Worm (Caenorhabditis elegans) whole organism, young adult: ENCODE results near the gene R11D1.3.

Experiments used
- B0035.1 ChIP-seq: sonication (generic microtip); optimal IDR thresholded peaks from 2 replicates; lab custom pipeline; 2016; ENCODE audit warnings: missing genetic modification characterization, mild to moderate bottlenecking, missing compliant biosample characterization, missing genotype, missing genetic modification reagents
- B0336.3 ChIP-seq: fragments of 200-800 bp; sonication (Bioruptor generic); IDR thresholded peaks from 2 replicates; pipeline ENCODE4 v1.3.6; 2022; ENCODE audit warnings: missing genetic modification characterization, missing compliant biosample characterization
- F52B5.7 ChIP-seq: sonication (generic microtip); optimal IDR thresholded peaks from 2 replicates; lab custom pipeline; 2016; ENCODE audit warnings: mild to moderate bottlenecking, missing genetic modification characterization, missing compliant biosample characterization
- F55B11.4 ChIP-seq: sonication (generic microtip); optimal IDR thresholded peaks from 2 replicates; lab custom pipeline; 2016; ENCODE audit warnings: missing compliant biosample characterization, missing genetic modification characterization, borderline replicate concordance; ENCODE audit not compliant: insufficient read depth
- F57A8.1 ChIP-seq: fragments of 200-800 bp; sonication (Bioruptor generic); optimal IDR thresholded peaks from 2 replicates; lab custom pipeline; 2018; ENCODE audit warnings: mild to moderate bottlenecking, missing genetic modification characterization, moderate library complexity, missing compliant biosample characterization
- F57C9.4 ChIP-seq: sonication (generic microtip); optimal IDR thresholded peaks from 2 replicates; lab custom pipeline; 2017; ENCODE audit warnings: mild to moderate bottlenecking, missing genetic modification characterization, missing compliant biosample characterization
- K11D2.4 ChIP-seq: fragments of 200-800 bp; sonication (Bioruptor generic); IDR thresholded peaks from 2 replicates; pipeline ENCODE4 v1.3.6; 2022; ENCODE audit warnings: missing genetic modification reagents, missing genetic modification characterization, missing compliant biosample characterization
- K12H6.12 ChIP-seq: fragments of 200-800 bp; sonication (Bioruptor generic); optimal IDR thresholded peaks from 2 replicates; lab custom pipeline; 2018; ENCODE audit warnings: mild to moderate bottlenecking, missing genetic modification characterization, missing compliant biosample characterization
- T07F8.4 ChIP-seq: sonication (generic microtip); optimal IDR thresholded peaks from 2 replicates; lab custom pipeline; 2016; ENCODE audit warnings: mild to moderate bottlenecking, missing genetic modification characterization, moderate library complexity, missing compliant biosample characterization
- Y56A3A.18 ChIP-seq: fragments of 200-800 bp; sonication (Bioruptor generic); IDR thresholded peaks from 2 replicates; pipeline ENCODE4 v1.3.6; 2022; ENCODE audit warnings: missing genetic modification reagents, missing genetic modification characterization, missing compliant biosample characterization
- akir-1 ChIP-seq: fragments of 200-800 bp; sonication (Bioruptor generic); optimal IDR thresholded peaks from 2 replicates; lab custom pipeline; 2018; ENCODE audit warnings: mild to moderate bottlenecking, missing genetic modification characterization, moderate library complexity, missing compliant biosample characterization
- aptf-2 ChIP-seq: fragments of 200-800 bp; sonication (Bioruptor generic); conservative IDR thresholded peaks from 2 replicates; pipeline ENCODE4 v1.3.6; 2022; ENCODE audit warnings: missing genetic modification reagents, missing genetic modification characterization, missing compliant biosample characterization
- aptf-3 ChIP-seq: fragments of 200-800 bp; sonication (Bioruptor generic); IDR thresholded peaks from 2 replicates; pipeline ENCODE4 v1.3.6; 2022; ENCODE audit warnings: missing genetic modification characterization, missing compliant biosample characterization
- attf-5 ChIP-seq: fragments of 200-800 bp; sonication (Bioruptor generic); optimal IDR thresholded peaks from 2 replicates; lab custom pipeline; 2018; ENCODE audit warnings: mild to moderate bottlenecking, missing genetic modification characterization, missing compliant biosample characterization
- ceh-27 ChIP-seq: fragments of 200-800 bp; sonication (Bioruptor generic); optimal IDR thresholded peaks from 2 replicates; lab custom pipeline; 2018; ENCODE audit warnings: mild to moderate bottlenecking, missing genetic modification characterization, moderate library complexity, missing compliant biosample characterization
- chd-7 ChIP-seq: sonication (generic microtip); optimal IDR thresholded peaks from 2 replicates; lab custom pipeline; 2016; ENCODE audit warnings: mild to moderate bottlenecking, missing genetic modification characterization, moderate library complexity, missing compliant biosample characterization
- die-1 ChIP-seq: sonication (generic microtip); optimal IDR thresholded peaks from 2 replicates; lab custom pipeline; 2016; ENCODE audit warnings: missing genotype, mild to moderate bottlenecking, missing genetic modification characterization, missing compliant biosample characterization
- dpff-1 ChIP-seq: sonication (generic microtip); optimal IDR thresholded peaks from 2 replicates; lab custom pipeline; 2017; ENCODE audit warnings: mild to moderate bottlenecking, missing genetic modification characterization, missing compliant biosample characterization
- dpl-1 ChIP-seq: fragments of 150-350 bp; optimal IDR thresholded peaks from 2 replicates; lab custom pipeline; 2014; ENCODE audit warnings: missing biosample characterization, missing genetic modification reagents, missing genetic modification characterization
- egl-18 ChIP-seq: fragments of 200-800 bp; sonication (Bioruptor generic); IDR thresholded peaks from 2 replicates; pipeline ENCODE4 v1.3.6; 2022; ENCODE audit warnings: missing genetic modification reagents, missing genetic modification characterization, missing compliant biosample characterization
- him-1 ChIP-seq: sonication (generic microtip); optimal IDR thresholded peaks from 2 replicates; lab custom pipeline; 2016; ENCODE audit warnings: missing genotype, missing genetic modification reagents, missing genetic modification characterization, missing compliant biosample characterization
- hlh-12 ChIP-seq: sonication (generic microtip); optimal IDR thresholded peaks from 2 replicates; lab custom pipeline; 2016; ENCODE audit warnings: missing genetic modification characterization, missing compliant biosample characterization
- hlh-26 ChIP-seq: fragments of 200-800 bp; sonication (Bioruptor generic); conservative IDR thresholded peaks from 2 replicates; pipeline ENCODE4 v1.3.6; 2022; ENCODE audit warnings: missing genetic modification reagents, missing genetic modification characterization, missing compliant biosample characterization
- hmg-1.2 ChIP-seq: fragments of 200-800 bp; sonication (Bioruptor generic); IDR thresholded peaks from 2 replicates; pipeline ENCODE4 v1.3.6; 2022; ENCODE audit warnings: missing genetic modification reagents, missing genetic modification characterization, missing compliant biosample characterization
- let-526 ChIP-seq: fragments of 200-800 bp; sonication (Bioruptor generic); IDR thresholded peaks from 2 replicates; pipeline ENCODE4 v1.3.6; 2022; ENCODE audit warnings: missing genetic modification reagents, missing genetic modification characterization, missing compliant biosample characterization
- lin-26 ChIP-seq: fragments of 200-800 bp; sonication (Bioruptor generic); IDR thresholded peaks from 2 replicates; pipeline ENCODE4 v1.3.6; 2022; ENCODE audit warnings: missing genetic modification reagents, missing genetic modification characterization, missing compliant biosample characterization
- lin-35 ChIP-seq, 3 experiments: fragments of 150-350 bp in 2 of 3; sonication (generic microtip) in 1 of 3; optimal IDR thresholded peaks; 2 replicates each; lab custom pipeline; 2014 to 2018; ENCODE audit warnings: missing biosample characterization in 3 of 3, missing genetic modification characterization in 3 of 3, missing genetic modification reagents in 3 of 3
- lin-54 ChIP-seq: fragments of 200-800 bp; sonication (Bioruptor generic); optimal IDR thresholded peaks from 2 replicates; lab custom pipeline; 2018; ENCODE audit warnings: mild to moderate bottlenecking, missing genetic modification characterization, missing compliant biosample characterization
- lir-1 ChIP-seq: fragments of 200-800 bp; sonication (Bioruptor generic); conservative IDR thresholded peaks from 2 replicates; pipeline ENCODE4 v1.3.6; 2022; ENCODE audit warnings: missing genetic modification reagents, missing genetic modification characterization, missing compliant biosample characterization
- lsl-1 ChIP-seq: fragments of 200-800 bp; sonication (Bioruptor generic); optimal IDR thresholded peaks from 2 replicates; lab custom pipeline; 2018; ENCODE audit warnings: mild to moderate bottlenecking, missing genetic modification characterization, moderate library complexity, missing compliant biosample characterization
- madf-10 ChIP-seq: sonication (generic microtip); optimal IDR thresholded peaks from 2 replicates; lab custom pipeline; 2016; ENCODE audit warnings: mild to moderate bottlenecking, missing genetic modification characterization, missing compliant biosample characterization
- mes-4 ChIP-seq: sonication (generic microtip); optimal IDR thresholded peaks from 2 replicates; lab custom pipeline; 2016; ENCODE audit warnings: missing genotype, missing genetic modification characterization, missing compliant biosample characterization
- mxl-1 ChIP-seq: sonication (generic microtip); optimal IDR thresholded peaks from 2 replicates; lab custom pipeline; 2016; ENCODE audit warnings: missing genetic modification characterization, missing compliant biosample characterization
- pbrm-1 ChIP-seq: fragments of 200-800 bp; sonication (Bioruptor generic); IDR thresholded peaks from 2 replicates; pipeline ENCODE4 v1.3.6; 2022; ENCODE audit warnings: missing genetic modification reagents, missing genetic modification characterization, missing compliant biosample characterization
- sdz-38 ChIP-seq: sonication (generic microtip); optimal IDR thresholded peaks from 2 replicates; lab custom pipeline; 2016; ENCODE audit warnings: missing genotype, missing genetic modification characterization, missing compliant biosample characterization
- snpc-3.4 ChIP-seq: sonication (generic microtip); optimal IDR thresholded peaks from 2 replicates; lab custom pipeline; 2017; ENCODE audit warnings: missing genetic modification characterization, mild to moderate bottlenecking, missing compliant biosample characterization, antibody characterized with exemption, moderate library complexity, missing genotype, missing genetic modification reagents
- zfh-2 ChIP-seq: fragments of 200-800 bp; sonication (Bioruptor generic); conservative IDR thresholded peaks from 2 replicates; pipeline ENCODE4 v1.3.6; 2022; ENCODE audit warnings: missing genetic modification reagents, missing genetic modification characterization, missing compliant biosample characterization
- ztf-22 ChIP-seq: fragments of 200-800 bp; sonication (Bioruptor generic); optimal IDR thresholded peaks from 2 replicates; lab custom pipeline; 2018; ENCODE audit warnings: mild to moderate bottlenecking, missing genetic modification characterization, moderate library complexity, missing compliant biosample characterization
- ztf-28 ChIP-seq: fragments of 200-800 bp; sonication (Bioruptor generic); IDR thresholded peaks from 2 replicates; pipeline ENCODE4 v1.3.6; 2022; ENCODE audit warnings: missing genetic modification reagents, missing genetic modification characterization, missing compliant biosample characterization

R11D1.3 gene

ce11 chrV:12719713-12720112 lies 7.8 kb upstream of the R11D1.3 start, which contains the start of gene R11D1.7:
Gene R11D1.7 (plus strand): TSS chrV:12720013.
- no peak for TF ChIP-seq ztf-28

- no peak for TF ChIP-seq akir-1 (GFP tag; lab: Kevin White, UChicago)
- no peak for TF ChIP-seq F52B5.7
- no peak for TF ChIP-seq lin-26 (GFP tag; lab: Robert Waterston, UW)
- TF ChIP-seq dpl-1 (GFP tag; lab: Kevin White, UChicago): no peak
- no peak for TF ChIP-seq lin-54 (GFP tag; lab: Kevin White, UChicago)
- no peak for TF ChIP-seq K11D2.4 (GFP tag; lab: Robert Waterston, UW)
- TF ChIP-seq snpc-3.4 (tag; lab: Kevin White, UChicago): no peak
- no peak for TF ChIP-seq B0336.3 (GFP tag; lab: Robert Waterston, UW)
- no peak for TF ChIP-seq let-526 (GFP tag; lab: Robert Waterston, UW)
- TF ChIP-seq egl-18 (GFP tag; lab: Robert Waterston, UW): no peak
- no peak for TF ChIP-seq ztf-22 (GFP tag; lab: Kevin White, UChicago)
- no peak for TF ChIP-seq Y56A3A.18 (GFP tag; lab: Robert Waterston, UW)
- TF ChIP-seq attf-5 (GFP tag; lab: Kevin White, UChicago): no peak
- no peak for TF ChIP-seq mes-4 (tag; lab: Kevin White, UChicago)
- TF ChIP-seq chd-7 (tag; lab: Kevin White, UChicago): no peak
- TF ChIP-seq dpff-1 (tag; lab: Kevin White, UChicago): no peak
- TF ChIP-seq zfh-2 (GFP tag; lab: Robert Waterston, UW): no peak
- TF ChIP-seq hlh-12: no peak
These were observed 6.7 kb upstream of the R11D1.3 start, which contains the start of gene str-181 for ce11 chrV:12718622-12719021. Gene str-181 (minus strand): TSS chrV:12718722.

DNA sequence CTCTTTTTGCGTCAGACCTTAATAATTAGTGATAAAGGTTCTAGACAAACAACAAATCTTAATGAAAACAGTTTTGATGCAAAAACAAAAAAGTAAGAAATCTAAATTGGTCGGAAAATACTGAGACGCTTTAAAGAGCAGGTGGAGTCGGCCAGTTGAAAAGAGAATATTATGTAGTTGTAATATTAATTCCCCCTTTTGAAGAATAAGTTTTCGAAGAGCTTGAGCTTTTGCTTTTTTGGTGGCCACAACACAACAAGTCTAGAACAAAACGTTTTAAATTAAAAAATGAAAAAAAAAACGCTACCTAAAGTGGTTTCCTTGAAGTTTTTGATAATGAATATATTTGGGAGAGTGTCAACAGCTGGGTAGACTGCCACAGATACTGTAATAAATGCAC lies 4.5 kb upstream of the R11D1.3 start, which contains the start of gene str-178:
str-178 (minus strand) TSS at position 101 of the 400 bp plus-strand sequence.
- TF ChIP-seq F57C9.4 (tag; lab: Kevin White, UChicago): no peak
- TF ChIP-seq K12H6.12 (tag; lab: Kevin White, UChicago): no peak
- TF ChIP-seq lsl-1: no peak
- TF ChIP-seq die-1 (tag; lab: Kevin White, UChicago): no peak
- TF ChIP-seq mxl-1 (tag; lab: Kevin White, UChicago): no peak
- no peak for TF ChIP-seq aptf-2
- no peak for TF ChIP-seq pbrm-1
- TF ChIP-seq T07F8.4 (tag; lab: Kevin White, UChicago): no peak
- no peak for TF ChIP-seq hlh-26

- TF ChIP-seq ztf-22 (GFP tag; lab: Kevin White, UChicago) (no peak), lin-35 (GFP tag; optimal IDR thresholded peaks at IDR 0.05; lab: Kevin White, UChicago) (no peak), F57A8.1 (GFP tag; lab: Kevin White, UChicago) (no peak), ceh-27 (GFP tag; lab: Kevin White, UChicago) (no peak), F55B11.4 (tag; lab: Kevin White, UChicago) (no peak), him-1 (no peak), hlh-26 (no peak), madf-10 (tag; lab: Kevin White, UChicago) (no peak), lir-1 (GFP tag; lab: Robert Waterston, UW) (no peak), aptf-3 (GFP tag; lab: Robert Waterston, UW) (no peak), B0035.1 (tag; lab: Kevin White, UChicago) (no peak), hmg-1.2 (no peak), sdz-38 (tag; lab: Kevin White, UChicago) (no peak), lin-54 (GFP tag; lab: Kevin White, UChicago) (no peak)
These were observed 2.2 kb upstream of the R11D1.3 start, which contains the start of gene R11D1.4 for ce11 chrV:12714120-12714519. Gene R11D1.4 (minus strand): TSS chrV:12714220.
